Worm (Caenorhabditis elegans) whole organism, young adult: Measurements from ENCODE around the gene ZK154.1.

ENCODE experiments used
- B0035.1 ChIP-seq: sonication (generic microtip); optimal IDR thresholded peaks from 2 replicates; lab custom pipeline; 2016; ENCODE audit warnings: missing genetic modification characterization, mild to moderate bottlenecking, missing compliant biosample characterization, missing genotype, missing genetic modification reagents
- C06A6.2 ChIP-seq: fragments of 200-800 bp; sonication (Bioruptor generic); conservative IDR thresholded peaks from 2 replicates; pipeline ENCODE4 v1.3.6; 2022; ENCODE audit warnings: missing genetic modification characterization, missing compliant biosample characterization
- C17E4.6 ChIP-seq: fragments of 200-800 bp; sonication (Bioruptor generic); IDR thresholded peaks from 2 replicates; pipeline ENCODE4 v1.3.6; 2022; ENCODE audit warnings: missing genetic modification reagents, missing genetic modification characterization, missing compliant biosample characterization
- F10E7.11 ChIP-seq: sonication (generic microtip); optimal IDR thresholded peaks from 2 replicates; lab custom pipeline; 2017; ENCODE audit warnings: mild to moderate bottlenecking, missing genetic modification characterization, moderate library complexity, missing compliant biosample characterization
- F22D6.2 ChIP-seq: sonication (generic microtip); optimal IDR thresholded peaks from 2 replicates; lab custom pipeline; 2016; ENCODE audit warnings: mild to moderate bottlenecking, missing genetic modification characterization, missing compliant biosample characterization
- F39B2.1 ChIP-seq: fragments of 200-800 bp; sonication (Bioruptor generic); IDR thresholded peaks from 2 replicates; pipeline ENCODE4 v1.3.6; 2022; ENCODE audit warnings: missing genetic modification reagents, missing genetic modification characterization, missing compliant biosample characterization
- F52B5.7 ChIP-seq: sonication (generic microtip); optimal IDR thresholded peaks from 2 replicates; lab custom pipeline; 2016; ENCODE audit warnings: mild to moderate bottlenecking, missing genetic modification characterization, missing compliant biosample characterization
- Y53F4B.3 ChIP-seq: fragments of 200-800 bp; sonication (Bioruptor generic); IDR thresholded peaks from 2 replicates; pipeline ENCODE4 v1.3.6; 2022; ENCODE audit warnings: missing genetic modification reagents, missing genetic modification characterization, missing compliant biosample characterization
- Y53G8AR.9 ChIP-seq: fragments of 200-800 bp; sonication (Bioruptor generic); conservative IDR thresholded peaks from 2 replicates; pipeline ENCODE4 v1.3.6; 2022; ENCODE audit warnings: missing genetic modification reagents, missing genetic modification characterization, missing compliant biosample characterization
- Y56A3A.18 ChIP-seq: fragments of 200-800 bp; sonication (Bioruptor generic); IDR thresholded peaks from 2 replicates; pipeline ENCODE4 v1.3.6; 2022; ENCODE audit warnings: missing genetic modification reagents, missing genetic modification characterization, missing compliant biosample characterization
- Y95B8A.8 ChIP-seq: fragments of 200-800 bp; sonication (Bioruptor generic); IDR thresholded peaks from 2 replicates; pipeline ENCODE4 v1.3.6; 2022; ENCODE audit warnings: missing genetic modification reagents, missing genetic modification characterization, missing compliant biosample characterization
- akir-1 ChIP-seq: fragments of 200-800 bp; sonication (Bioruptor generic); optimal IDR thresholded peaks from 2 replicates; lab custom pipeline; 2018; ENCODE audit warnings: mild to moderate bottlenecking, missing genetic modification characterization, moderate library complexity, missing compliant biosample characterization
- attf-6 ChIP-seq: fragments of 200-800 bp; sonication (Bioruptor generic); IDR thresholded peaks from 2 replicates; pipeline ENCODE4 v1.3.6; 2022; ENCODE audit warnings: missing genetic modification reagents, missing genetic modification characterization, missing compliant biosample characterization
- bed-2 ChIP-seq: fragments of 200-800 bp; sonication (Bioruptor generic); IDR thresholded peaks from 2 replicates; pipeline ENCODE4 v1.3.6; 2022; ENCODE audit warnings: missing genetic modification reagents, missing genetic modification characterization, missing compliant biosample characterization
- ccch-3 ChIP-seq: fragments of 200-800 bp; sonication (Bioruptor generic); optimal IDR thresholded peaks from 2 replicates; lab custom pipeline; 2018; ENCODE audit warnings: mild to moderate bottlenecking, missing genetic modification characterization, missing compliant biosample characterization
- cebp-1 ChIP-seq, 2 experiments: fragments of 200-800 bp in 1 of 2; sonication (Bioruptor generic) in 1 of 2; sonication (generic microtip) in 1 of 2; IDR thresholded peaks in 1 of 2; optimal IDR thresholded peaks in 1 of 2; 2 replicates each; pipeline versions ENCODE4 v1.3.6 to Lab custom; 2017 to 2022; ENCODE audit warnings: missing compliant biosample characterization in 2 of 2, missing genetic modification characterization in 2 of 2, mild to moderate bottlenecking in 1 of 2, missing genetic modification reagents in 1 of 2, moderate library complexity in 1 of 2
- cebp-2 ChIP-seq: fragments of 200-800 bp; sonication (Bioruptor generic); IDR thresholded peaks from 2 replicates; pipeline ENCODE4 v1.3.6; 2022; ENCODE audit warnings: missing genetic modification characterization, missing compliant biosample characterization
- ceh-40 ChIP-seq: fragments of 200-800 bp; sonication (Bioruptor generic); IDR thresholded peaks from 2 replicates; pipeline ENCODE4 v1.3.6; 2022; ENCODE audit warnings: missing genetic modification characterization, missing compliant biosample characterization
- ceh-58 ChIP-seq: fragments of 200-800 bp; sonication (Bioruptor generic); IDR thresholded peaks from 2 replicates; pipeline ENCODE4 v1.3.6; 2022; ENCODE audit warnings: missing genetic modification characterization, missing compliant biosample characterization
- chd-7 ChIP-seq: sonication (generic microtip); optimal IDR thresholded peaks from 2 replicates; lab custom pipeline; 2016; ENCODE audit warnings: mild to moderate bottlenecking, missing genetic modification characterization, moderate library complexity, missing compliant biosample characterization
- die-1 ChIP-seq: sonication (generic microtip); optimal IDR thresholded peaks from 2 replicates; lab custom pipeline; 2016; ENCODE audit warnings: missing genotype, mild to moderate bottlenecking, missing genetic modification characterization, missing compliant biosample characterization
- dox-1 ChIP-seq: fragments of 200-800 bp; sonication (Bioruptor generic); IDR thresholded peaks from 2 replicates; pipeline ENCODE4 v1.3.6; 2022; ENCODE audit warnings: missing genetic modification reagents, missing genetic modification characterization, missing compliant biosample characterization
- dpl-1 ChIP-seq: fragments of 150-350 bp; optimal IDR thresholded peaks from 2 replicates; lab custom pipeline; 2014; ENCODE audit warnings: missing biosample characterization, missing genetic modification reagents, missing genetic modification characterization
- egl-44 ChIP-seq: fragments of 200-800 bp; sonication (Bioruptor generic); IDR thresholded peaks from 2 replicates; pipeline ENCODE4 v1.3.6; 2022; ENCODE audit warnings: missing genetic modification reagents, missing genetic modification characterization, missing compliant biosample characterization
- egrh-3 ChIP-seq: fragments of 200-800 bp; sonication (Bioruptor generic); IDR thresholded peaks from 2 replicates; pipeline ENCODE4 v1.3.6; 2022; ENCODE audit warnings: missing genetic modification reagents, missing genetic modification characterization, missing compliant biosample characterization
- fkh-3 ChIP-seq: sonication (generic microtip); optimal IDR thresholded peaks from 2 replicates; lab custom pipeline; 2016; ENCODE audit warnings: mild to moderate bottlenecking, missing genetic modification characterization, missing compliant biosample characterization
- hlh-12 ChIP-seq: sonication (generic microtip); optimal IDR thresholded peaks from 2 replicates; lab custom pipeline; 2016; ENCODE audit warnings: missing genetic modification characterization, missing compliant biosample characterization
- hlh-26 ChIP-seq: fragments of 200-800 bp; sonication (Bioruptor generic); conservative IDR thresholded peaks from 2 replicates; pipeline ENCODE4 v1.3.6; 2022; ENCODE audit warnings: missing genetic modification reagents, missing genetic modification characterization, missing compliant biosample characterization
- hmg-20 ChIP-seq: fragments of 200-800 bp; sonication (Bioruptor generic); IDR thresholded peaks from 2 replicates; pipeline ENCODE4 v1.3.6; 2022; ENCODE audit warnings: missing genetic modification reagents, missing genetic modification characterization, missing compliant biosample characterization
- let-526 ChIP-seq: fragments of 200-800 bp; sonication (Bioruptor generic); IDR thresholded peaks from 2 replicates; pipeline ENCODE4 v1.3.6; 2022; ENCODE audit warnings: missing genetic modification reagents, missing genetic modification characterization, missing compliant biosample characterization
- lin-35 ChIP-seq, 3 experiments: fragments of 150-350 bp in 2 of 3; sonication (generic microtip) in 1 of 3; optimal IDR thresholded peaks; 2 replicates each; lab custom pipeline; 2014 to 2018; ENCODE audit warnings: missing biosample characterization in 3 of 3, missing genetic modification characterization in 3 of 3, missing genetic modification reagents in 3 of 3
- madf-10 ChIP-seq: sonication (generic microtip); optimal IDR thresholded peaks from 2 replicates; lab custom pipeline; 2016; ENCODE audit warnings: mild to moderate bottlenecking, missing genetic modification characterization, missing compliant biosample characterization
- madf-6 ChIP-seq: fragments of 200-800 bp; sonication (Bioruptor generic); IDR thresholded peaks from 2 replicates; pipeline ENCODE4 v1.3.6; 2022; ENCODE audit warnings: missing genetic modification reagents, missing genetic modification characterization, missing compliant biosample characterization
- madf-8 ChIP-seq: fragments of 200-800 bp; sonication (Bioruptor generic); conservative IDR thresholded peaks from 2 replicates; pipeline ENCODE4 v1.3.6; 2022; ENCODE audit warnings: missing genetic modification reagents, missing genetic modification characterization, missing compliant biosample characterization
- mcd-1 ChIP-seq: fragments of 200-800 bp; sonication (Bioruptor generic); IDR thresholded peaks from 2 replicates; pipeline ENCODE4 v1.3.6; 2022; ENCODE audit warnings: missing genetic modification reagents, missing genetic modification characterization, missing compliant biosample characterization
- pbrm-1 ChIP-seq: fragments of 200-800 bp; sonication (Bioruptor generic); IDR thresholded peaks from 2 replicates; pipeline ENCODE4 v1.3.6; 2022; ENCODE audit warnings: missing genetic modification reagents, missing genetic modification characterization, missing compliant biosample characterization
- pha-4 ChIP-seq: fragments of 150-350 bp; sonication (generic microtip); optimal IDR thresholded peaks from 2 replicates; lab custom pipeline; 2014; ENCODE audit warnings: missing biosample characterization, missing genetic modification reagents, missing genetic modification characterization
- rcor-1 ChIP-seq: fragments of 200-800 bp; sonication (Bioruptor generic); IDR thresholded peaks from 2 replicates; pipeline ENCODE4 v1.3.6; 2022; ENCODE audit warnings: missing genetic modification reagents, missing genetic modification characterization, missing compliant biosample characterization
- repo-1 ChIP-seq: sonication (generic microtip); optimal IDR thresholded peaks from 2 replicates; lab custom pipeline; 2017; ENCODE audit warnings: mild to moderate bottlenecking, missing genetic modification characterization, missing compliant biosample characterization
- rpc-1 ChIP-seq, 2 experiments: fragments of 150-350 bp in 1 of 2; sonication (generic microtip) in 1 of 2; optimal IDR thresholded peaks; 2 replicates each; lab custom pipeline; 2014 to 2018; ENCODE audit warnings: missing biosample characterization in 1 of 2, missing genetic modification characterization in 1 of 2, missing genetic modification reagents in 1 of 2, missing genotype in 1 of 2
- sdz-38 ChIP-seq: sonication (generic microtip); optimal IDR thresholded peaks from 2 replicates; lab custom pipeline; 2016; ENCODE audit warnings: missing genotype, missing genetic modification characterization, missing compliant biosample characterization
- snpc-3.4 ChIP-seq: sonication (generic microtip); optimal IDR thresholded peaks from 2 replicates; lab custom pipeline; 2017; ENCODE audit warnings: missing genetic modification characterization, mild to moderate bottlenecking, missing compliant biosample characterization, antibody characterized with exemption, moderate library complexity, missing genotype, missing genetic modification reagents
- somi-1 ChIP-seq: fragments of 200-800 bp; sonication (Bioruptor generic); optimal IDR thresholded peaks from 2 replicates; lab custom pipeline; 2018; ENCODE audit warnings: mild to moderate bottlenecking, missing genetic modification characterization, missing compliant biosample characterization
- tlf-1 ChIP-seq: fragments of 200-800 bp; sonication (Bioruptor generic); optimal IDR thresholded peaks from 2 replicates; lab custom pipeline; 2018; ENCODE audit warnings: mild to moderate bottlenecking, missing genetic modification characterization, missing compliant biosample characterization
- unc-130 ChIP-seq: sonication (generic microtip); optimal IDR thresholded peaks from 2 replicates; lab custom pipeline; 2016; ENCODE audit warnings: missing genetic modification reagents, missing genetic modification characterization, missing compliant biosample characterization
- xnd-1 ChIP-seq: sonication (generic microtip); optimal IDR thresholded peaks from 2 replicates; lab custom pipeline; 2016; ENCODE audit warnings: missing genotype, missing genetic modification reagents, missing genetic modification characterization, missing compliant biosample characterization
- ztf-22 ChIP-seq: fragments of 200-800 bp; sonication (Bioruptor generic); optimal IDR thresholded peaks from 2 replicates; lab custom pipeline; 2018; ENCODE audit warnings: mild to moderate bottlenecking, missing genetic modification characterization, moderate library complexity, missing compliant biosample characterization
- ztf-3 ChIP-seq: fragments of 200-800 bp; sonication (Bioruptor generic); optimal IDR thresholded peaks from 2 replicates; lab custom pipeline; 2018; ENCODE audit warnings: mild to moderate bottlenecking, missing genetic modification characterization, missing compliant biosample characterization

Gene ZK154.1

DNA sequence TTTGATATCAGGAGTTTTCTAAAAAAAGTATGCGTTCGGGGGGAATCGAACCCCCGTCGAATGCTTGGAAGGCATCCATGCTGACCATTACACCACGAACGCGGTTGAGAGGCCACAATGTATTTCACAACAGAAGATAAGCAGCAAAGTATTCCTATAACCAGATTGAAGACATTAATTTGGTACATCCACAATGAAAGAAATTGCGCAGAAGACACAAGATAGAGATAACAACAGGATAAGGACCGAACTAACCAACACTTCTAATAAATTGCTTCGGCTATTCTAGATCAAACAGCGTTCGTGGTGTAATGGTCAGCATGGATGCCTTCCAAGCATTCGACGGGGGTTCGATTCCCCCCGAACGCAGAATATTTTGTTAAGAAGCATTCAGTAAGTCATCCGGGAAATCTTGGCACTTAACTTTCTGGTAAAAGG is 14.9 kb downstream of the ZK154.1 start (continued):
- TF ChIP-seq hlh-26: no peak
- TF ChIP-seq egl-44: no peak
- TF ChIP-seq dpl-1: no peak
- peak; percentile 59 for TF ChIP-seq B0035.1 (tag; lab: Kevin White, UChicago)
- peak; percentile 15 for TF ChIP-seq F10E7.11 (tag; lab: Kevin White, UChicago)
- TF ChIP-seq sdz-38 (tag; lab: Kevin White, UChicago): no peak
- no peak for TF ChIP-seq unc-130 (GFP tag; lab: Kevin White, UChicago)
- TF ChIP-seq somi-1 (GFP tag; lab: Kevin White, UChicago): no peak
- TF ChIP-seq ccch-3 (GFP tag; lab: Kevin White, UChicago): no peak
- peak; percentile 74 for TF ChIP-seq snpc-3.4 (tag; lab: Kevin White, UChicago)
- TF ChIP-seq mcd-1: no peak; the same call in 1 of the 2 replicates
- TF ChIP-seq ceh-58 (GFP tag; lab: Robert Waterston, UW): no peak
- TF ChIP-seq madf-8: no peak
- no peak for TF ChIP-seq attf-6
- TF ChIP-seq C06A6.2 (GFP tag; lab: Robert Waterston, UW): no peak
- no peak for TF ChIP-seq xnd-1 (tag; lab: Kevin White, UChicago)
- TF ChIP-seq tlf-1 (GFP tag; lab: Kevin White, UChicago): peak; percentile 46
- peak; percentile 14 for TF ChIP-seq F22D6.2 (tag; lab: Kevin White, UChicago)
- TF ChIP-seq cebp-2 (GFP tag; lab: Robert Waterston, UW): no peak
- no peak for TF ChIP-seq C17E4.6
- peak; percentile 17; the same call in 1 of the 2 replicates for TF ChIP-seq hmg-20 (GFP tag; lab: Robert Waterston, UW)
- peak; percentile 48 for TF ChIP-seq chd-7 (tag; lab: Kevin White, UChicago)
- TF ChIP-seq akir-1 (GFP tag; lab: Kevin White, UChicago): no peak
- no peak for TF ChIP-seq let-526
- no peak for TF ChIP-seq Y53F4B.3
- TF ChIP-seq dox-1 (GFP tag; lab: Robert Waterston, UW): peak; percentile 79
- TF ChIP-seq bed-2 (GFP tag; lab: Robert Waterston, UW): no peak
- TF ChIP-seq ceh-40 (GFP tag; lab: Robert Waterston, UW): peak; percentile 42; the same call in 1 of the 2 replicates
- TF ChIP-seq ztf-22: peak; percentile 5
- no peak for TF ChIP-seq ztf-3 (GFP tag; lab: Kevin White, UChicago)
- TF ChIP-seq madf-6 (GFP tag; lab: Robert Waterston, UW): no peak
- TF ChIP-seq madf-10 (tag; lab: Kevin White, UChicago): peak; percentile 62
- no peak for TF ChIP-seq pha-4
- no peak for TF ChIP-seq Y53G8AR.9 (GFP tag; lab: Robert Waterston, UW)
- TF ChIP-seq F39B2.1: no peak
- peak; percentile 74 for TF ChIP-seq pbrm-1 (GFP tag; lab: Robert Waterston, UW)
- TF ChIP-seq rcor-1 (GFP tag; lab: Robert Waterston, UW): 0 out of 2 replicates have a peak, but pooled peaks have one; percentile 26
- no peak for TF ChIP-seq Y95B8A.8 (GFP tag; lab: Robert Waterston, UW)
- TF ChIP-seq F52B5.7 (tag; lab: Kevin White, UChicago): peak; percentile 72
- TF ChIP-seq lin-35 (GFP tag; optimal IDR thresholded peaks at IDR 0.05; lab: Kevin White, UChicago): peak in 1 of 3 experiments; percentile 59
- peak; percentile 25; the same call in 1 of the 2 replicates for TF ChIP-seq egrh-3 (GFP tag; lab: Robert Waterston, UW)
- no peak for TF ChIP-seq fkh-3
- TF ChIP-seq Y56A3A.18 (GFP tag; lab: Robert Waterston, UW): peak; percentile 67; the same call in 1 of the 2 replicates
- peak; percentile 63; the same call in 1 of the 2 replicates for TF ChIP-seq cebp-1 (GFP tag; IDR thresholded peaks at IDR 0.05; lab: Robert Waterston, UW)
- peak; percentile 70 for TF ChIP-seq cebp-1 (tag; optimal IDR thresholded peaks at IDR 0.05; lab: Kevin White, UChicago)
- TF ChIP-seq rpc-1 (optimal IDR thresholded peaks at IDR 0.05; lab: Kevin White, UChicago): peak; percentile 95
- TF ChIP-seq rpc-1 (tag; optimal IDR thresholded peaks at IDR 0.05; lab: Kevin White, UChicago): peak; percentile 95
- peak; percentile 92 for TF ChIP-seq die-1 (tag; lab: Kevin White, UChicago)
- peak; percentile 70 for TF ChIP-seq repo-1 (tag; lab: Kevin White, UChicago)
- TF ChIP-seq hlh-12 (tag; lab: Kevin White, UChicago): no peak
